Worm (Caenorhabditis elegans) whole organism, early embryonic: ENCODE data around the gene C49C3.15.

Source experiments
- B0310.2 ChIP-seq: sonication (generic microtip); optimal IDR thresholded peaks from 2 replicates; lab custom pipeline; 2016; ENCODE audit warnings: mild to moderate bottlenecking, missing genetic modification characterization, missing compliant biosample characterization
- F13C5.2 ChIP-seq: sonication (generic microtip); optimal IDR thresholded peaks from 2 replicates; lab custom pipeline; 2017; ENCODE audit warnings: mild to moderate bottlenecking, missing genetic modification characterization, inconsistent platforms, missing compliant biosample characterization
- aly-1 ChIP-seq: sonication (generic microtip); optimal IDR thresholded peaks from 2 replicates; lab custom pipeline; 2016; ENCODE audit warnings: missing genetic modification characterization, missing compliant biosample characterization
- ama-1 ChIP-seq: fragments of 150-350 bp; optimal IDR thresholded peaks from 2 replicates; lab custom pipeline; 2014
- ceh-36 ChIP-seq: sonication (generic microtip); optimal IDR thresholded peaks from 2 replicates; lab custom pipeline; 2016; ENCODE audit warnings: missing genetic modification characterization, inconsistent platforms, missing compliant biosample characterization
- ets-7 ChIP-seq: sonication (generic microtip); optimal IDR thresholded peaks from 2 replicates; lab custom pipeline; 2016; ENCODE audit warnings: missing genotype, missing genetic modification characterization, missing compliant biosample characterization
- flt-1 ChIP-seq: fragments of 200-800 bp; sonication (Bioruptor generic); IDR thresholded peaks from 2 replicates; pipeline ENCODE4 v1.3.6; 2022; ENCODE audit warnings: missing genetic modification characterization, missing compliant biosample characterization
- hmbx-1 ChIP-seq: sonication (generic microtip); optimal IDR thresholded peaks from 2 replicates; lab custom pipeline; 2016; ENCODE audit warnings: mild to moderate bottlenecking, missing genetic modification characterization, missing compliant biosample characterization
- hmg-4 ChIP-seq: fragments of 200-800 bp; sonication (Bioruptor generic); optimal IDR thresholded peaks from 2 replicates; lab custom pipeline; 2018; ENCODE audit warnings: mild to moderate bottlenecking, missing genetic modification characterization, missing compliant biosample characterization
- scrt-1 ChIP-seq: fragments of 200-800 bp; sonication (Bioruptor generic); IDR thresholded peaks from 2 replicates; pipeline ENCODE4 v1.3.6; 2022; ENCODE audit warnings: missing genetic modification characterization, missing compliant biosample characterization
- sea-1 ChIP-seq: fragments of 200-800 bp; sonication (Bioruptor generic); conservative IDR thresholded peaks from 2 replicates; pipeline ENCODE4 v1.3.6; 2022; ENCODE audit warnings: missing genetic modification characterization, missing compliant biosample characterization
- tbx-37 ChIP-seq: fragments of 200-800 bp; sonication (Bioruptor generic); conservative IDR thresholded peaks from 2 replicates; pipeline ENCODE4 v1.3.6; 2022; ENCODE audit warnings: missing genetic modification reagents, missing genetic modification characterization, missing compliant biosample characterization
- tra-4 ChIP-seq: sonication (generic microtip); optimal IDR thresholded peaks from 2 replicates; lab custom pipeline; 2017; ENCODE audit warnings: missing genetic modification characterization, missing compliant biosample characterization

ce11 chrIV:17376127-17376526, 42.1 kb downstream of the C49C3.15 start, which contains the start of gene haf-1:
- TF ChIP-seq tbx-37 (GFP tag; lab: Robert Waterston, UW) (no peak), ama-1 (lab: Kevin White, UChicago) (no peak), tra-4 (no peak), scrt-1 (GFP tag; lab: Robert Waterston, UW) (no peak), sea-1 (GFP tag; lab: Robert Waterston, UW) (no peak), hmbx-1 (tag; lab: Kevin White, UChicago) (no peak), flt-1 (GFP tag; lab: Robert Waterston, UW) (no peak), F13C5.2 (tag; lab: Kevin White, UChicago) (no peak), ets-7 (tag; lab: Kevin White, UChicago) (no peak), hmg-4 (GFP tag; lab: Kevin White, UChicago) (no peak), aly-1 (no peak), B0310.2 (no peak), ceh-36 (tag; lab: Kevin White, UChicago) (no peak)
